Fruit fly (Drosophila melanogaster) whole organism, pupa: ENCODE results near the gene Inx5.

Source experiments
- CG10348 ChIP-seq: fragments of 200-800 bp; sonication (Bioruptor generic); IDR thresholded peaks from 2 replicates; pipeline ENCODE4 v1.3.6; 2022; ENCODE audit warnings: missing biosample characterization, missing genetic modification characterization
- CG12605 ChIP-seq: fragments of 200-800 bp; sonication (Bioruptor generic); IDR thresholded peaks from 2 replicates; pipeline ENCODE4 v1.3.6; 2022; ENCODE audit warnings: missing biosample characterization, missing genetic modification characterization
- CG13204 ChIP-seq: fragments of 200-800 bp; sonication (Bioruptor generic); optimal IDR thresholded peaks from 2 replicates; lab custom pipeline; 2018; ENCODE audit warnings: missing biosample characterization, mild to moderate bottlenecking, missing genetic modification characterization, moderate library complexity
- CG14655 ChIP-seq: fragments of 200-800 bp; sonication (Bioruptor generic); optimal IDR thresholded peaks from 3 replicates; lab custom pipeline; 2017; ENCODE audit warnings: mild to moderate bottlenecking, missing biosample characterization, missing genetic modification reagents, missing genetic modification characterization
- CG15710 ChIP-seq: fragments of 200-800 bp; sonication (Bioruptor generic); optimal IDR thresholded peaks from 2 replicates; lab custom pipeline; 2018; ENCODE audit warnings: missing biosample characterization, mild to moderate bottlenecking, missing genetic modification characterization, moderate library complexity
- CG17806 ChIP-seq: fragments of 200-800 bp; sonication (Bioruptor generic); optimal IDR thresholded peaks from 2 replicates; lab custom pipeline; 2018; ENCODE audit warnings: missing biosample characterization, mild to moderate bottlenecking, missing genetic modification characterization, moderate library complexity
- CG32121 ChIP-seq: fragments of 200-800 bp; sonication (Bioruptor generic); IDR thresholded peaks from 2 replicates; pipeline ENCODE4 v1.3.6; 2022; ENCODE audit warnings: missing biosample characterization, missing genetic modification characterization
- CG34367 ChIP-seq: fragments of 200-800 bp; sonication (Bioruptor generic); optimal IDR thresholded peaks from 2 replicates; lab custom pipeline; 2018; ENCODE audit warnings: missing biosample characterization, mild to moderate bottlenecking, missing genetic modification characterization
- CG4496 ChIP-seq: fragments of 200-800 bp; sonication (Bioruptor generic); IDR thresholded peaks from 3 replicates; pipeline ENCODE4 v1.3.6; 2022; ENCODE audit warnings: missing biosample characterization, missing genetic modification characterization
- CG8159 ChIP-seq: fragments of 200-800 bp; sonication (Bioruptor generic); optimal IDR thresholded peaks from 3 replicates; lab custom pipeline; 2018; ENCODE audit warnings: missing biosample characterization, mild to moderate bottlenecking, missing genetic modification characterization, moderate library complexity
- CG8301 ChIP-seq: fragments of 200-800 bp; sonication (Bioruptor generic); optimal IDR thresholded peaks from 2 replicates; lab custom pipeline; 2018; ENCODE audit warnings: missing biosample characterization, mild to moderate bottlenecking, missing genetic modification characterization
- CG9948 ChIP-seq: fragments of 200-800 bp; sonication (Bioruptor generic); optimal IDR thresholded peaks from 2 replicates; lab custom pipeline; 2018; ENCODE audit warnings: missing biosample characterization, mild to moderate bottlenecking, missing genetic modification characterization, moderate library complexity
- D1 ChIP-seq: fragments of 200-800 bp; sonication (Bioruptor generic); optimal IDR thresholded peaks from 2 replicates; lab custom pipeline; 2018; ENCODE audit warnings: missing biosample characterization, mild to moderate bottlenecking, missing genetic modification characterization, moderate library complexity
- EcR ChIP-seq: fragments of 200-800 bp; sonication (Bioruptor generic); optimal IDR thresholded peaks from 3 replicates; lab custom pipeline; 2019; ENCODE audit warnings: missing biosample characterization, missing genetic modification characterization, mild to moderate bottlenecking, moderate library complexity, missing genetic modification reagents
- Ets98B ChIP-seq: fragments of 200-800 bp; sonication (Bioruptor generic); IDR thresholded peaks from 2 replicates; pipeline ENCODE4 v1.3.6; 2022; ENCODE audit warnings: missing biosample characterization, missing genetic modification characterization
- Pif1A ChIP-seq: fragments of 200-800 bp; sonication (Bioruptor generic); optimal IDR thresholded peaks from 3 replicates; lab custom pipeline; 2016; ENCODE audit warnings: missing biosample characterization, missing genetic modification characterization
- Pif1B ChIP-seq: fragments of 200-800 bp; sonication (Bioruptor generic); optimal IDR thresholded peaks from 3 replicates; lab custom pipeline; 2016; ENCODE audit warnings: missing biosample characterization, missing genetic modification characterization
- Snoo ChIP-seq: fragments of 200-800 bp; sonication (Bioruptor generic); optimal IDR thresholded peaks from 3 replicates; lab custom pipeline; 2017; ENCODE audit warnings: missing biosample characterization, mild to moderate bottlenecking, missing genetic modification characterization, inconsistent platforms
- fd96Ca ChIP-seq: fragments of 200-800 bp; sonication (Bioruptor generic); IDR thresholded peaks from 3 replicates; pipeline ENCODE4 v1.3.6; 2022; ENCODE audit warnings: missing biosample characterization, missing genetic modification characterization
- gl ChIP-seq: fragments of 200-800 bp; sonication (Bioruptor generic); optimal IDR thresholded peaks from 2 replicates; lab custom pipeline; 2018; ENCODE audit warnings: missing biosample characterization, mild to moderate bottlenecking, missing genetic modification characterization
- rn ChIP-seq: fragments of 200-800 bp; sonication (Bioruptor generic); IDR thresholded peaks from 2 replicates; pipeline ENCODE4 v1.3.6; 2022; ENCODE audit warnings: missing biosample characterization, missing genetic modification characterization

Gene Inx5

dm6 chrX:19147939-19148641, 22.6 kb downstream of the Inx5 start:
- no peak for TF ChIP-seq gl (tag; lab: Kevin White, UChicago)
- no peak for TF ChIP-seq Ets98B
- TF ChIP-seq Pif1A, result peak; percentile 40
- no peak for TF ChIP-seq CG32121
- 0 out of 3 replicates have a peak, but pooled peaks have one; percentile 11 for TF ChIP-seq fd96Ca
- TF ChIP-seq CG8159 (tag; lab: Kevin White, UChicago), result no peak
- TF ChIP-seq CG4496, result peak; percentile 43; the same call in 1 of the 3 replicates
- no peak for TF ChIP-seq Pif1B
- TF ChIP-seq CG15710, result no peak
- no peak for TF ChIP-seq CG14655 (GFP tag; lab: Kevin White, UChicago)
- no peak for TF ChIP-seq CG9948
- TF ChIP-seq CG10348 (GFP tag; lab: Robert Waterston, UW), result no peak
- TF ChIP-seq CG8301 (tag; lab: Kevin White, UChicago), result no peak
- no peak for TF ChIP-seq D1 (tag; lab: Kevin White, UChicago)
- TF ChIP-seq Snoo (tag; lab: Kevin White, UChicago), result no peak
- no peak for TF ChIP-seq CG34367 (tag; lab: Kevin White, UChicago)
- TF ChIP-seq, all 21 proteins: peak for 3

- TF ChIP-seq CG9948 (peak; percentile 50), CG8159 (tag; lab: Kevin White, UChicago) (peak; percentile 15), CG13204 (peak; percentile 47), CG14655 (GFP tag; lab: Kevin White, UChicago) (peak; percentile 65), CG8301 (tag; lab: Kevin White, UChicago) (peak; percentile 45), fd96Ca (peak; percentile 24; the same call in 1 of the 3 replicates), CG34367 (tag; lab: Kevin White, UChicago) (no peak), CG12605 (GFP tag; lab: Robert Waterston, UW) (no peak), EcR (peak; percentile 21), Pif1A (peak; percentile 72), Pif1B (peak; percentile 78), CG4496 (no peak; the same call in 2 of the 3 replicates)
Measured at dm6 chrX:19146421-19146952, 24.2 kb downstream of the Inx5 start.

- TF ChIP-seq Ets98B, result peak; percentile 19
- no peak for TF ChIP-seq gl (tag; lab: Kevin White, UChicago)
- peak; percentile 20 for TF ChIP-seq Snoo (tag; lab: Kevin White, UChicago)
- peak; percentile 6 for TF ChIP-seq CG13204
- peak; percentile 25; the same call in 1 of the 3 replicates for TF ChIP-seq CG4496
- peak; percentile 64 for TF ChIP-seq Pif1A
- TF ChIP-seq CG32121, result peak; percentile 50
- peak; percentile 53 for TF ChIP-seq Pif1B
- TF ChIP-seq EcR, result peak; percentile 25
- TF ChIP-seq CG9948, result peak; percentile 69
- TF ChIP-seq fd96Ca, result no peak
- peak; percentile 68 for TF ChIP-seq CG15710
- peak; percentile 53 for TF ChIP-seq CG34367 (tag; lab: Kevin White, UChicago)
- no peak for TF ChIP-seq rn (GFP tag; lab: Robert Waterston, UW)
- TF ChIP-seq D1 (tag; lab: Kevin White, UChicago), result peak; percentile 47
- peak; percentile 75 for TF ChIP-seq CG8301 (tag; lab: Kevin White, UChicago)
- TF ChIP-seq CG17806, result peak; percentile 55
- TF ChIP-seq CG14655 (GFP tag; lab: Kevin White, UChicago), result peak; percentile 84
- TF ChIP-seq CG10348 (GFP tag; lab: Robert Waterston, UW), result no peak
- TF ChIP-seq CG8159 (tag; lab: Kevin White, UChicago), result peak; percentile 68
Measured at dm6 chrX:19144785-19145422, 25.8 kb downstream of the Inx5 start.

- TF ChIP-seq CG4496, result no peak
- TF ChIP-seq CG8301 (tag; lab: Kevin White, UChicago), result no peak
- no peak for TF ChIP-seq Pif1B
- TF ChIP-seq CG14655 (GFP tag; lab: Kevin White, UChicago), result no peak
- no peak for TF ChIP-seq Pif1A
- no peak for TF ChIP-seq EcR
- TF ChIP-seq CG8159 (tag; lab: Kevin White, UChicago), result no peak
- TF ChIP-seq CG10348 (GFP tag; lab: Robert Waterston, UW), result no peak
- no peak for TF ChIP-seq Ets98B
Measured at dm6 chrX:19135768-19136167, 34.9 kb downstream of the Inx5 start, which contains the start of gene Obp18a. Obp18a (minus strand) TSS chrX:19135868.

dm6 chrX:19127216-19127615, 43.5 kb downstream of the Inx5 start, which contains the start of gene tgy:
tgy (minus strand) TSS chrX:19127316.
- no peak for TF ChIP-seq CG32121

- TF ChIP-seq Pif1A (no peak), EcR (no peak), D1 (tag; lab: Kevin White, UChicago) (no peak), CG10348 (GFP tag; lab: Robert Waterston, UW) (no peak), CG14655 (GFP tag; lab: Kevin White, UChicago) (no peak), CG8159 (tag; lab: Kevin White, UChicago) (no peak), CG17806 (no peak), CG32121 (no peak), CG12605 (GFP tag; lab: Robert Waterston, UW) (no peak), CG4496 (no peak), CG15710 (no peak), fd96Ca (no peak), Pif1B (no peak), Snoo (tag; lab: Kevin White, UChicago) (no peak), CG8301 (tag; lab: Kevin White, UChicago) (no peak), Ets98B (no peak), rn (GFP tag; lab: Robert Waterston, UW) (no peak), gl (tag; lab: Kevin White, UChicago) (no peak)
Measured at dm6 chrX:19124288-19124687, 46.4 kb downstream of the Inx5 start, which contains the start of gene CG15882. CG15882 (minus strand) TSS chrX:19124388.
